Worm (Caenorhabditis elegans): ENCODE data around the gene ceh-7.

DNA sequence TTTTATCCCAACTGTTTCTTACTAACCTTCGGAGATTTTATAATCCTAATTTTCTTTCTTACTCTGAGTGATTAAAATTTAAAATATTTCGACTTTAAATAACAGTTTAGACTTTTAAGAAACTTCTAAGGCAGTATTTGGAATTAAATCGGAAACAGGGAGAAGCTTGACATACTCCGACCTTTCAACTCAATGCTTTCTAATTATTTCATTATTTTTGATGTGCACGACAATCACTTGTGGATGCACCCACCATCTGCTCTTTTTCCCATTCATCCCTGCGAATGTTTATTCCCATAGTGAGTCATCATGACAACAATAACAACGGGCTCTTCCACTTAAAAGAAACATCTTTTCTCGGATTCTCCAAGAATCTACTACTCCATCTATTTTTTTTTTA lies 45.0 kb upstream of the ceh-7 start:
- no peak for TF ChIP-seq snpc-4 (tag; optimal IDR thresholded peaks at IDR 0.05)
- no peak for TF ChIP-seq fkh-10 (GFP tag; optimal IDR thresholded peaks at IDR 0.05)
- no peak for TF ChIP-seq pha-4 (GFP tag; IDR thresholded peaks at IDR 0.05)
- no peak for TF ChIP-seq pha-4 (tag; optimal IDR thresholded peaks at IDR 0.05)
- TF ChIP-seq ztf-11 (tag; optimal IDR thresholded peaks at IDR 0.05), result no peak
- TF ChIP-seq R02D3.7 (tag; optimal IDR thresholded peaks at IDR 0.05), result no peak
- TF ChIP-seq nhr-11 (tag; optimal IDR thresholded peaks at IDR 0.05), result no peak
- TF ChIP-seq lir-3 (tag; optimal IDR thresholded peaks at IDR 0.05), result no peak
